Worm (Caenorhabditis elegans) whole organism, L2 larva: ENCODE data around the gene col-171.

Source experiments
- C34F6.9 ChIP-seq: fragments of 150-350 bp; optimal IDR thresholded peaks from 2 replicates; lab custom pipeline; 2014; ENCODE audit warnings: missing biosample characterization, missing genetic modification characterization
- Y55F3AM.14 ChIP-seq: fragments of 200-800 bp; sonication (Bioruptor generic); optimal IDR thresholded peaks from 2 replicates; lab custom pipeline; 2018; ENCODE audit warnings: mild to moderate bottlenecking, missing genetic modification characterization, missing compliant biosample characterization
- ZK546.5 ChIP-seq: sonication (generic microtip); optimal IDR thresholded peaks from 2 replicates; lab custom pipeline; 2017; ENCODE audit warnings: missing biosample characterization, missing genetic modification characterization
- blmp-1 ChIP-seq: sonication (generic microtip); optimal IDR thresholded peaks from 2 replicates; lab custom pipeline; 2017; ENCODE audit warnings: missing genetic modification characterization, mild to moderate bottlenecking, missing compliant biosample characterization, antibody characterized with exemption, moderate library complexity; ENCODE audit not compliant: insufficient read depth
- ceh-16 ChIP-seq: fragments of 150-350 bp; optimal IDR thresholded peaks from 2 replicates; lab custom pipeline; 2014; ENCODE audit warnings: missing biosample characterization, missing genetic modification characterization
- elt-1 ChIP-seq: fragments of 150-350 bp; optimal IDR thresholded peaks from 2 replicates; lab custom pipeline; 2014; ENCODE audit warnings: missing biosample characterization, missing genetic modification characterization
- gmeb-1 ChIP-seq: fragments of 150-350 bp; optimal IDR thresholded peaks from 2 replicates; lab custom pipeline; 2014; ENCODE audit warnings: missing biosample characterization, missing genetic modification characterization
- lin-11 ChIP-seq: fragments of 150-350 bp; sonication (generic microtip); optimal IDR thresholded peaks from 2 replicates; lab custom pipeline; 2014; ENCODE audit warnings: missing biosample characterization, missing genetic modification characterization, inconsistent platforms, mixed read lengths
- lin-13 ChIP-seq: fragments of 150-350 bp; optimal IDR thresholded peaks from 2 replicates; lab custom pipeline; 2014; ENCODE audit warnings: missing biosample characterization, missing genetic modification reagents, missing genetic modification characterization
- lin-39 ChIP-seq: fragments of 150-350 bp; optimal IDR thresholded peaks from 2 replicates; lab custom pipeline; 2014; ENCODE audit warnings: missing biosample characterization, missing genetic modification reagents, missing genetic modification characterization
- mab-5 ChIP-seq: fragments of 150-350 bp; optimal IDR thresholded peaks from 2 replicates; lab custom pipeline; 2014; ENCODE audit warnings: missing biosample characterization, missing genetic modification characterization
- nhr-11 ChIP-seq: fragments of 150-350 bp; optimal IDR thresholded peaks from 2 replicates; lab custom pipeline; 2014; ENCODE audit warnings: missing biosample characterization, missing genetic modification characterization
- nhr-25 ChIP-seq: fragments of 150-350 bp; sonication (generic microtip); optimal IDR thresholded peaks from 3 replicates; lab custom pipeline; 2014; ENCODE audit warnings: missing biosample characterization, missing genetic modification characterization
- nhr-6 ChIP-seq: fragments of 150-350 bp; optimal IDR thresholded peaks from 2 replicates; lab custom pipeline; 2014; ENCODE audit warnings: missing biosample characterization, missing genetic modification characterization
- skn-1 ChIP-seq: sonication (generic microtip); optimal IDR thresholded peaks from 2 replicates; lab custom pipeline; 2017; ENCODE audit warnings: missing biosample characterization, missing genetic modification characterization
- sma-9 ChIP-seq, 2 experiments: fragments of 150-350 bp in 1 of 2; sonication (generic microtip) in 1 of 2; optimal IDR thresholded peaks; 2 replicates each; lab custom pipeline; 2014 to 2016; ENCODE audit warnings: missing genetic modification characterization in 2 of 2, mild to moderate bottlenecking in 1 of 2, missing biosample characterization in 1 of 2, missing compliant biosample characterization in 1 of 2, missing genetic modification reagents in 1 of 2, moderate library complexity in 1 of 2
- snpc-4 ChIP-seq: fragments of 150-350 bp; optimal IDR thresholded peaks from 2 replicates; lab custom pipeline; 2014; ENCODE audit warnings: missing biosample characterization, missing genetic modification characterization
- unc-39 ChIP-seq: fragments of 150-350 bp; optimal IDR thresholded peaks from 2 replicates; lab custom pipeline; 2014; ENCODE audit warnings: missing biosample characterization, missing genetic modification characterization
- unc-62 ChIP-seq: fragments of 150-350 bp; optimal IDR thresholded peaks from 2 replicates; lab custom pipeline; 2014; ENCODE audit warnings: missing biosample characterization, missing genetic modification reagents, missing genetic modification characterization
- ztf-1 ChIP-seq: fragments of 200-800 bp; sonication (Bioruptor generic); conservative IDR thresholded peaks from 2 replicates; pipeline ENCODE4 v1.3.6; 2022; ENCODE audit warnings: missing genetic modification characterization, missing compliant biosample characterization
- ztf-11 ChIP-seq: sonication (generic microtip); optimal IDR thresholded peaks from 2 replicates; lab custom pipeline; 2017; ENCODE audit warnings: missing biosample characterization, missing genetic modification characterization

col-171 gene

ce11 chrX:6378363-6378762 is 44.3 kb downstream of the col-171 start (continued):
- TF ChIP-seq nhr-11 (tag; lab: Kevin White, UChicago) (no peak), ztf-11 (tag; lab: Kevin White, UChicago) (no peak)

ce11 chrX:6382930-6383329 is 48.8 kb downstream of the col-171 start:
- TF ChIP-seq snpc-4 (tag; lab: Kevin White, UChicago): no peak
- TF ChIP-seq lin-39 (tag; lab: Kevin White, UChicago): no peak
- peak; percentile 55 for TF ChIP-seq elt-1 (tag; lab: Kevin White, UChicago)
- no peak for TF ChIP-seq skn-1 (tag; lab: Kevin White, UChicago)
- TF ChIP-seq gmeb-1 (tag; lab: Kevin White, UChicago): no peak
- no peak for TF ChIP-seq ztf-11 (tag; lab: Kevin White, UChicago)
- TF ChIP-seq unc-62: no peak
- TF ChIP-seq ceh-16 (tag; lab: Kevin White, UChicago): peak; percentile 80
- no peak for TF ChIP-seq lin-13 (GFP tag; lab: Kevin White, UChicago)
- TF ChIP-seq unc-39 (tag; lab: Kevin White, UChicago): no peak
- TF ChIP-seq nhr-25 (tag; lab: Kevin White, UChicago): peak; percentile 51
- TF ChIP-seq sma-9 (GFP tag; optimal IDR thresholded peaks at IDR 0.05; lab: Kevin White, UChicago): peak; percentile 25
- TF ChIP-seq sma-9 (tag; optimal IDR thresholded peaks at IDR 0.05; lab: Kevin White, UChicago): no peak
- TF ChIP-seq blmp-1 (tag; lab: Kevin White, UChicago): peak; percentile 1
- no peak for TF ChIP-seq ztf-1 (GFP tag; lab: Robert Waterston, UW)

- TF ChIP-seq mab-5 (tag; lab: Kevin White, UChicago): no peak
- no peak for TF ChIP-seq C34F6.9 (tag; lab: Kevin White, UChicago)
- TF ChIP-seq unc-39 (tag; lab: Kevin White, UChicago): no peak
- no peak for TF ChIP-seq ZK546.5 (tag; lab: Kevin White, UChicago)
- no peak for TF ChIP-seq gmeb-1 (tag; lab: Kevin White, UChicago)
- no peak for TF ChIP-seq Y55F3AM.14 (GFP tag; lab: Kevin White, UChicago)
- TF ChIP-seq sma-9 (GFP tag; optimal IDR thresholded peaks at IDR 0.05; lab: Kevin White, UChicago): no peak
- TF ChIP-seq sma-9 (tag; optimal IDR thresholded peaks at IDR 0.05; lab: Kevin White, UChicago): no peak
- TF ChIP-seq lin-11 (tag; lab: Kevin White, UChicago): no peak
- TF ChIP-seq nhr-6 (tag; lab: Kevin White, UChicago): no peak
These were observed 50.4 kb downstream of the col-171 start for ce11 chrX:6384537-6384936.
